Fruit fly (Drosophila melanogaster) whole organism: ENCODE data around the gene Argl.

Experiments used
- Dll ChIP-seq: fragments of >200 bp; optimal IDR thresholded peaks from 2 replicates; lab custom pipeline; 2017
- EcR ChIP-seq, 2 experiments: fragments of >200 bp; optimal IDR thresholded peaks; 2 replicates each; lab custom pipeline; 2017; ENCODE audit warnings: missing biosample characterization in 2 of 2, missing genetic modification characterization in 2 of 2, missing genetic modification reagents in 2 of 2
- usp ChIP-seq: fragments of >200 bp; optimal IDR thresholded peaks from 2 replicates; lab custom pipeline; 2017; ENCODE audit warnings: missing biosample characterization, missing genetic modification characterization, mixed read lengths

DNA sequence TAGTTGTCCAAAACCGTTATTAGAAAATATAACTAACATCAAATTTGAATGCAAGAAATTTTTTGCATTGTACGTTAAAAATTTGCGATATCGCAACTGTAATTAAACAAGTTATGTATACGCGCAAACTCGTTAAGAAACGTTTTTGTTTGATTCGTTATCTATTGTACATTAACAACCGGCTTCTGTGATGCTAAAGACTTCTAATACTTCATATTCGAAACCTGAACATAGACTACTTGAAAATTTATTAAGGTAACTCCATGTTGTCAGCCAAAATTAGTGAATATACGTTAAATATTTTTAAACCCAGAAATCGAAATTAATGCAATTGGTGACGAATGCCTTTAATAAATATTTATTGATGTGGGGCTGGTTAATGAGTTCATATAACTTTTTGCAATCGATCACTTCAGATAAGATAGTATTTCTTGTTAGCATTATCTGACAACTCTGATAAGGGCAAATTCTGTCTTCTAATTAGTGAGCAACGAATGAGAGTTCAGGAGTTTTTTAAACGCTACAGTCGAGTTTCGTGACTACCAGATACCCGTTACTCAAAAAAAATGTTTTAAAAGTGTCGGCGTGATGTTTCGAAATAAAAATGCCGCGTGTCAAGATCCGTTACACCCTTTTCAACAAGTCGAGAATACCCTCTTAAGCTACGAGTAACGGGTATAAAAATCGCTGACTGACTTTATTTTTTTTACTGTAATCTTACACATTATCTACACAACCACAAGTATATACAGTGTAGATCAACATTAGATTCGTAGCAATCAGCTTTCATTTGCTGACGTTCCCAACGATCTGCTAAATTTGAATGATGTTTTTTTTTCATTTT, 10.5 kb upstream of the Argl start:
- no peak for TF ChIP-seq Dll (lab: Kevin White, UChicago)
- TF ChIP-seq usp (GFP tag; lab: Kevin White, UChicago) = no peak
- TF ChIP-seq EcR (GFP tag; optimal IDR thresholded peaks at IDR 0.05; lab: Kevin White, UChicago) = no peak
